Worm (Caenorhabditis elegans): ENCODE measurements around the gene T23C6.4.

T23C6.4 gene

ce11 chrX:17168086-17168485 lies 18.4 kb upstream of the T23C6.4 start:
- peak; percentile 25 for TF ChIP-seq nhr-85 (tag)
- TF ChIP-seq fkh-10 (GFP tag; optimal IDR thresholded peaks at IDR 0.05), result peak; percentile 24
- TF ChIP-seq ceh-90 (tag; optimal IDR thresholded peaks at IDR 0.05), result no peak
- TF ChIP-seq lin-14 (GFP tag; optimal IDR thresholded peaks at IDR 0.05), result peak; percentile 1

- TF ChIP-seq unc-98 (GFP tag; IDR thresholded peaks at IDR 0.05), result no peak
- TF ChIP-seq fkh-10 (GFP tag; optimal IDR thresholded peaks at IDR 0.05), result no peak
- no peak for TF ChIP-seq nhr-237 (tag; optimal IDR thresholded peaks at IDR 0.05)
- no peak for TF ChIP-seq ceh-90 (tag; optimal IDR thresholded peaks at IDR 0.05)
- no peak for TF ChIP-seq lsy-2 (tag; optimal IDR thresholded peaks at IDR 0.05)
- TF ChIP-seq hpl-2 (GFP tag; optimal IDR thresholded peaks at IDR 0.05), result no peak
- no peak for TF ChIP-seq efl-1 (optimal IDR thresholded peaks at IDR 0.05)
- no peak for TF ChIP-seq efl-1 (GFP tag; optimal IDR thresholded peaks at IDR 0.05 in 1 of 2)
- no peak for TF ChIP-seq hlh-17 (GFP tag; optimal IDR thresholded peaks at IDR 0.05; ENCODE audit: borderline replicate concordance)
- TF ChIP-seq ets-5 (GFP tag; IDR thresholded peaks at IDR 0.05), result no peak
- no peak for TF ChIP-seq lin-13 (GFP tag; optimal IDR thresholded peaks at IDR 0.05)
- no peak for TF ChIP-seq lin-39 (tag; optimal IDR thresholded peaks at IDR 0.05)
- TF ChIP-seq pag-3 (tag; optimal IDR thresholded peaks at IDR 0.05; ENCODE audit: borderline replicate concordance, insufficient read depth), result no peak
- TF ChIP-seq nhr-84 (tag; optimal IDR thresholded peaks at IDR 0.05), result no peak
- no peak for TF ChIP-seq Y116A8C.19 (tag; optimal IDR thresholded peaks at IDR 0.05; ENCODE audit: borderline replicate concordance)
Observed at ce11 chrX:17157868-17158267, 8.1 kb upstream of the T23C6.4 start, which contains the start of gene npr-21. Gene npr-21, minus strand, starts transcription at chrX:17157968.

- no peak for TF ChIP-seq F16B12.6 (tag; optimal IDR thresholded peaks at IDR 0.05)
Observed at ce11 chrX:17157089-17157488, 7.4 kb upstream of the T23C6.4 start.

- TF ChIP-seq ama-1 (optimal IDR thresholded peaks at IDR 0.05) (no peak), C04F5.9 (tag; optimal IDR thresholded peaks at IDR 0.05) (peak; percentile 68), zip-4 (GFP tag; optimal IDR thresholded peaks at IDR 0.05) (no peak), mab-9 (GFP tag; IDR thresholded peaks at IDR 0.05) (no peak), ztf-11 (tag; optimal IDR thresholded peaks at IDR 0.05) (peak in 1 of 2 experiments; percentile 52), swsn-7 (tag; optimal IDR thresholded peaks at IDR 0.05) (peak; percentile 84), ceh-88 (GFP tag; IDR thresholded peaks at IDR 0.05) (no peak), alr-1 (tag; optimal IDR thresholded peaks at IDR 0.05; ENCODE audit: borderline replicate concordance) (no peak), unc-130 (tag; optimal IDR thresholded peaks at IDR 0.05) (peak; percentile 93), nhr-20 (tag; optimal IDR thresholded peaks at IDR 0.05) (peak; percentile 86), egl-13 (tag; optimal IDR thresholded peaks at IDR 0.05) (peak; percentile 65), irx-1 (tag; optimal IDR thresholded peaks at IDR 0.05) (peak; percentile 40), C16A3.4 (tag; optimal IDR thresholded peaks at IDR 0.05) (peak; percentile 82), fkh-10 (GFP tag; optimal IDR thresholded peaks at IDR 0.05) (no peak), nhr-90 (tag; optimal IDR thresholded peaks at IDR 0.05; ENCODE audit: poor library complexity) (peak; percentile 76), tlp-1 (tag; optimal IDR thresholded peaks at IDR 0.05) (no peak), nhr-76 (tag; optimal IDR thresholded peaks at IDR 0.05) (no peak), isw-1 (GFP tag; IDR thresholded peaks at IDR 0.05) (peak; percentile 49), nhr-237 (tag; optimal IDR thresholded peaks at IDR 0.05) (no peak), mep-1 (tag; optimal IDR thresholded peaks at IDR 0.05) (peak; percentile 95), elt-2 (tag; optimal IDR thresholded peaks at IDR 0.05) (peak; percentile 34), lin-15B (tag; optimal IDR thresholded peaks at IDR 0.05) (no peak), hlh-4 (tag; optimal IDR thresholded peaks at IDR 0.05) (no peak), nhr-28 (tag; optimal IDR thresholded peaks at IDR 0.05) (no peak), aly-2 (tag; optimal IDR thresholded peaks at IDR 0.05) (no peak), unc-98 (GFP tag; IDR thresholded peaks at IDR 0.05) (no peak), ceh-90 (tag; optimal IDR thresholded peaks at IDR 0.05) (no peak), pax-3 (tag; optimal IDR thresholded peaks at IDR 0.05) (no peak), nhr-84 (tag; optimal IDR thresholded peaks at IDR 0.05) (no peak), lin-39 (tag; optimal IDR thresholded peaks at IDR 0.05) (no peak), skn-1 (tag; optimal IDR thresholded peaks at IDR 0.05) (peak; percentile 77), ets-5 (GFP tag; IDR thresholded peaks at IDR 0.05) (no peak), nhr-19 (GFP tag; conservative IDR thresholded peaks at IDR 0.05) (peak; percentile 77), fos-1 (tag; optimal IDR thresholded peaks at IDR 0.05) (peak; percentile 33), sptf-1 (tag; optimal IDR thresholded peaks at IDR 0.05) (no peak), vab-15 (tag; optimal IDR thresholded peaks at IDR 0.05) (no peak)
Observed at ce11 chrX:17151160-17151711, 1.5 kb upstream of the T23C6.4 start, which contains the start of gene mdt-1.2. Gene mdt-1.2, plus strand, starts transcription at chrX:17151522.
